Worm (Caenorhabditis elegans) whole organism, young adult: ENCODE results near the gene B0416.10.

Experiments
- B0019.2 ChIP-seq: fragments of 200-800 bp; sonication (Bioruptor generic); conservative IDR thresholded peaks from 2 replicates; pipeline ENCODE4 v1.3.6; 2022; ENCODE audit warnings: missing genetic modification reagents, missing genetic modification characterization, missing compliant biosample characterization
- C06A6.2 ChIP-seq: fragments of 200-800 bp; sonication (Bioruptor generic); conservative IDR thresholded peaks from 2 replicates; pipeline ENCODE4 v1.3.6; 2022; ENCODE audit warnings: missing genetic modification characterization, missing compliant biosample characterization
- F10E7.11 ChIP-seq: sonication (generic microtip); optimal IDR thresholded peaks from 2 replicates; lab custom pipeline; 2017; ENCODE audit warnings: mild to moderate bottlenecking, missing genetic modification characterization, moderate library complexity, missing compliant biosample characterization
- F49E8.2 ChIP-seq: sonication (generic microtip); optimal IDR thresholded peaks from 3 replicates; lab custom pipeline; 2017; ENCODE audit warnings: missing genetic modification characterization, mild to moderate bottlenecking, missing compliant biosample characterization, antibody characterized with exemption, moderate library complexity; ENCODE audit not compliant: insufficient read depth
- F52B5.7 ChIP-seq: sonication (generic microtip); optimal IDR thresholded peaks from 2 replicates; lab custom pipeline; 2016; ENCODE audit warnings: mild to moderate bottlenecking, missing genetic modification characterization, missing compliant biosample characterization
- F55B11.4 ChIP-seq: sonication (generic microtip); optimal IDR thresholded peaks from 2 replicates; lab custom pipeline; 2016; ENCODE audit warnings: missing compliant biosample characterization, missing genetic modification characterization, borderline replicate concordance; ENCODE audit not compliant: insufficient read depth
- Y53G8AR.9 ChIP-seq: fragments of 200-800 bp; sonication (Bioruptor generic); conservative IDR thresholded peaks from 2 replicates; pipeline ENCODE4 v1.3.6; 2022; ENCODE audit warnings: missing genetic modification reagents, missing genetic modification characterization, missing compliant biosample characterization
- Y67H2A.10 ChIP-seq: fragments of 200-800 bp; sonication (Bioruptor generic); conservative IDR thresholded peaks from 2 replicates; pipeline ENCODE4 v1.3.6; 2022; ENCODE audit warnings: missing genetic modification reagents, missing genetic modification characterization, missing compliant biosample characterization
- ZK185.1 ChIP-seq: sonication (generic microtip); optimal IDR thresholded peaks from 2 replicates; lab custom pipeline; 2016; ENCODE audit warnings: mild to moderate bottlenecking, missing genetic modification characterization, missing compliant biosample characterization; ENCODE audit not compliant: poor library complexity, severe bottlenecking
- ama-1 ChIP-seq, 3 experiments: fragments of 150-350 bp in 1 of 3; sonication (generic microtip) in 2 of 3; optimal IDR thresholded peaks; 2 replicates each; lab custom pipeline; 2014 to 2018; ENCODE audit warnings: missing biosample characterization in 2 of 3, missing genetic modification characterization in 2 of 3, missing genetic modification reagents in 2 of 3
- aptf-3 ChIP-seq: fragments of 200-800 bp; sonication (Bioruptor generic); IDR thresholded peaks from 2 replicates; pipeline ENCODE4 v1.3.6; 2022; ENCODE audit warnings: missing genetic modification characterization, missing compliant biosample characterization
- atf-7 ChIP-seq: sonication (generic microtip); optimal IDR thresholded peaks from 2 replicates; lab custom pipeline; 2017; ENCODE audit warnings: mild to moderate bottlenecking, missing genetic modification characterization, missing compliant biosample characterization
- athp-1 ChIP-seq: sonication (generic microtip); optimal IDR thresholded peaks from 2 replicates; lab custom pipeline; 2017; ENCODE audit warnings: mild to moderate bottlenecking, missing genetic modification characterization, missing compliant biosample characterization
- attf-6 ChIP-seq: fragments of 200-800 bp; sonication (Bioruptor generic); IDR thresholded peaks from 2 replicates; pipeline ENCODE4 v1.3.6; 2022; ENCODE audit warnings: missing genetic modification reagents, missing genetic modification characterization, missing compliant biosample characterization
- cebp-1 ChIP-seq, 2 experiments: fragments of 200-800 bp in 1 of 2; sonication (Bioruptor generic) in 1 of 2; sonication (generic microtip) in 1 of 2; IDR thresholded peaks in 1 of 2; optimal IDR thresholded peaks in 1 of 2; 2 replicates each; pipeline versions ENCODE4 v1.3.6 to Lab custom; 2017 to 2022; ENCODE audit warnings: missing compliant biosample characterization in 2 of 2, missing genetic modification characterization in 2 of 2, mild to moderate bottlenecking in 1 of 2, missing genetic modification reagents in 1 of 2, moderate library complexity in 1 of 2
- ceh-27 ChIP-seq: fragments of 200-800 bp; sonication (Bioruptor generic); optimal IDR thresholded peaks from 2 replicates; lab custom pipeline; 2018; ENCODE audit warnings: mild to moderate bottlenecking, missing genetic modification characterization, moderate library complexity, missing compliant biosample characterization
- ceh-91 ChIP-seq: fragments of 200-800 bp; sonication (Bioruptor generic); IDR thresholded peaks from 2 replicates; pipeline ENCODE4 v1.3.6; 2022; ENCODE audit warnings: missing genetic modification reagents, missing genetic modification characterization, missing compliant biosample characterization
- dox-1 ChIP-seq: fragments of 200-800 bp; sonication (Bioruptor generic); IDR thresholded peaks from 2 replicates; pipeline ENCODE4 v1.3.6; 2022; ENCODE audit warnings: missing genetic modification reagents, missing genetic modification characterization, missing compliant biosample characterization
- egrh-3 ChIP-seq: fragments of 200-800 bp; sonication (Bioruptor generic); IDR thresholded peaks from 2 replicates; pipeline ENCODE4 v1.3.6; 2022; ENCODE audit warnings: missing genetic modification reagents, missing genetic modification characterization, missing compliant biosample characterization
- let-607 ChIP-seq, 2 experiments: fragments of 200-800 bp in 1 of 2; sonication (Bioruptor generic) in 1 of 2; sonication (generic microtip) in 1 of 2; optimal IDR thresholded peaks; 2 replicates each; lab custom pipeline; 2016 to 2018; ENCODE audit warnings: mild to moderate bottlenecking in 2 of 2, missing compliant biosample characterization in 2 of 2, missing genetic modification characterization in 2 of 2, moderate library complexity in 2 of 2, missing genotype in 1 of 2
- lin-40 ChIP-seq: sonication (generic microtip); optimal IDR thresholded peaks from 2 replicates; lab custom pipeline; 2016; ENCODE audit warnings: missing genetic modification characterization, mild to moderate bottlenecking, missing compliant biosample characterization, missing genotype, missing genetic modification reagents
- mel-28 ChIP-seq: sonication (generic microtip); optimal IDR thresholded peaks from 2 replicates; lab custom pipeline; 2016; ENCODE audit warnings: borderline replicate concordance, mild to moderate bottlenecking, missing genetic modification characterization, missing compliant biosample characterization
- nhr-80 ChIP-seq: sonication (generic microtip); optimal IDR thresholded peaks from 2 replicates; lab custom pipeline; 2016; ENCODE audit warnings: missing genetic modification characterization, missing compliant biosample characterization
- nhr-90 ChIP-seq: sonication (generic microtip); optimal IDR thresholded peaks from 2 replicates; lab custom pipeline; 2016; ENCODE audit warnings: missing genotype, mild to moderate bottlenecking, missing genetic modification characterization, missing compliant biosample characterization
- rec-8 ChIP-seq, 2 experiments: sonication (generic microtip); optimal IDR thresholded peaks; 2 replicates each; lab custom pipeline; 2016; ENCODE audit warnings: mild to moderate bottlenecking in 2 of 2, missing genetic modification characterization in 2 of 2, missing genetic modification reagents in 2 of 2, missing genotype in 2 of 2, missing biosample characterization in 1 of 2, missing compliant biosample characterization in 1 of 2, moderate library complexity in 1 of 2
- rpc-1 ChIP-seq, 2 experiments: fragments of 150-350 bp in 1 of 2; sonication (generic microtip) in 1 of 2; optimal IDR thresholded peaks; 2 replicates each; lab custom pipeline; 2014 to 2018; ENCODE audit warnings: missing biosample characterization in 1 of 2, missing genetic modification characterization in 1 of 2, missing genetic modification reagents in 1 of 2, missing genotype in 1 of 2
- snpc-1.3 ChIP-seq: sonication (generic microtip); optimal IDR thresholded peaks from 2 replicates; lab custom pipeline; 2017; ENCODE audit warnings: missing genetic modification characterization, mild to moderate bottlenecking, missing compliant biosample characterization, antibody characterized with exemption, moderate library complexity, missing genotype, missing genetic modification reagents; ENCODE audit not compliant: insufficient read depth
- snpc-3.4 ChIP-seq: sonication (generic microtip); optimal IDR thresholded peaks from 2 replicates; lab custom pipeline; 2017; ENCODE audit warnings: missing genetic modification characterization, mild to moderate bottlenecking, missing compliant biosample characterization, antibody characterized with exemption, moderate library complexity, missing genotype, missing genetic modification reagents

B0416.10 gene

ce11 chrX:9300379-9300778 is 25.9 kb upstream of the B0416.10 start (continued):
- no peak for TF ChIP-seq dox-1
- no peak for TF ChIP-seq ZK185.1 (tag; lab: Kevin White, UChicago)

ce11 chrX:9298846-9299245 is 24.4 kb upstream of the B0416.10 start, which contains the start of gene B0416.2:
B0416.2 (plus strand) TSS chrX:9299146.
- TF ChIP-seq Y67H2A.10, result no peak

- TF ChIP-seq dox-1 (no peak), ceh-27 (peak; percentile 16)
Observed at ce11 chrX:9297834-9298233, 23.4 kb upstream of the B0416.10 start, which contains the start of gene B0416.7. B0416.7 (minus strand) TSS chrX:9297934.

- TF ChIP-seq cebp-1 (GFP tag; IDR thresholded peaks at IDR 0.05; lab: Robert Waterston, UW) (no peak), cebp-1 (tag; optimal IDR thresholded peaks at IDR 0.05; lab: Kevin White, UChicago) (peak; percentile 20), lin-40 (tag; lab: Kevin White, UChicago) (peak; percentile 3), rpc-1 (optimal IDR thresholded peaks at IDR 0.05; lab: Kevin White, UChicago) (peak; percentile 17), rpc-1 (tag; optimal IDR thresholded peaks at IDR 0.05; lab: Kevin White, UChicago) (no peak), egrh-3 (GFP tag; lab: Robert Waterston, UW) (no peak)
Observed at ce11 chrX:9296591-9296990, 22.1 kb upstream of the B0416.10 start, which contains the start of gene gly-13. gly-13 (minus strand) TSS chrX:9296622.

ce11 chrX:9295471-9295870 is 21.0 kb upstream of the B0416.10 start:
- TF ChIP-seq F10E7.11 (no peak), cebp-1 (GFP tag; IDR thresholded peaks at IDR 0.05; lab: Robert Waterston, UW) (no peak), cebp-1 (tag; optimal IDR thresholded peaks at IDR 0.05; lab: Kevin White, UChicago) (peak; percentile 20), atf-7 (tag; lab: Kevin White, UChicago) (peak; percentile 34), ceh-91 (GFP tag; lab: Robert Waterston, UW) (no peak), nhr-80 (tag; lab: Kevin White, UChicago) (peak; percentile 61), F49E8.2 (tag; lab: Kevin White, UChicago) (no peak)

- no peak for TF ChIP-seq cebp-1 (GFP tag; IDR thresholded peaks at IDR 0.05; lab: Robert Waterston, UW)
- TF ChIP-seq cebp-1 (tag; optimal IDR thresholded peaks at IDR 0.05; lab: Kevin White, UChicago), result no peak
- no peak for TF ChIP-seq B0019.2 (GFP tag; lab: Robert Waterston, UW)
- TF ChIP-seq F52B5.7 (tag; lab: Kevin White, UChicago), result no peak
- TF ChIP-seq C06A6.2, result no peak
- TF ChIP-seq Y67H2A.10, result no peak
- TF ChIP-seq F55B11.4 (tag; lab: Kevin White, UChicago), result no peak
- no peak for TF ChIP-seq Y53G8AR.9 (GFP tag; lab: Robert Waterston, UW)
- TF ChIP-seq aptf-3 (GFP tag; lab: Robert Waterston, UW), result no peak
- TF ChIP-seq attf-6 (GFP tag; lab: Robert Waterston, UW), result no peak
- no peak for TF ChIP-seq mel-28 (tag; lab: Kevin White, UChicago)
- no peak for TF ChIP-seq snpc-3.4 (tag; lab: Kevin White, UChicago)
- TF ChIP-seq nhr-90 (tag; lab: Kevin White, UChicago), result no peak
- TF ChIP-seq athp-1 (tag; lab: Kevin White, UChicago), result no peak
- no peak for TF ChIP-seq ZK185.1 (tag; lab: Kevin White, UChicago)
- no peak for TF ChIP-seq ama-1 (optimal IDR thresholded peaks at IDR 0.05; lab: Kevin White, UChicago)
- TF ChIP-seq ama-1 (GFP tag; optimal IDR thresholded peaks at IDR 0.05; lab: Kevin White, UChicago), result no peak
- no peak for TF ChIP-seq snpc-1.3 (tag; lab: Kevin White, UChicago)
- TF ChIP-seq rec-8 (tag; optimal IDR thresholded peaks at IDR 0.05; lab: Kevin White, UChicago), result no peak
- TF ChIP-seq let-607 (tag; optimal IDR thresholded peaks at IDR 0.05; lab: Kevin White, UChicago), result no peak
Observed at ce11 chrX:9291345-9291744, 16.9 kb upstream of the B0416.10 start, which contains the start of gene B0416.3. B0416.3 (plus strand) TSS chrX:9291645.
